Worm (Caenorhabditis elegans) whole organism, dauer: ENCODE results near the gene mrps-23.

Experiments used
- unc-62 ChIP-seq: sonication (generic microtip); optimal IDR thresholded peaks from 2 replicates; lab custom pipeline; 2017; ENCODE audit warnings: missing biosample characterization, missing genetic modification reagents, missing genetic modification characterization

Gene mrps-23

ce11 chrIII:9528824-9529223 lies 5.4 kb upstream of the mrps-23 start, which contains the start of gene ZK1098.2:
Gene ZK1098.2, plus strand, starts transcription at chrIII:9529159.
- no peak for TF ChIP-seq unc-62

DNA sequence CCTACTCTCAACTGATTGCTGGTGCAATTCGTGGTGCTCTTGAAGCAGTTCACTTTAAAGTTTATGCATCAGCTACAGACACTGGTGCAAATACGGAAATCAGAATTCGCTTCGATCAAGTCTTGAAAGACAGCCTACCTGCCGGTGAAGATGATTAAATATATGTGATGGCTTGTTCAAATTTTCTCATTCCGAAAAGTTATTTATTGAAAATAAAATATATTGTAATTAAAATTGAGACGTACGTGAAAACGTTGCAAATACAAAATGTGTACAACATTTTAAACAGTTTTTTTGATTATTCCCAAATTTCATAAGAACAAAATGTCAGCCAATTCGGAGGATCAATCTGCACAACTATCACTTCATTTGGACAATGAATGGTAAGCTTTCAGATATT lies 3.4 kb upstream of the mrps-23 start, which contains the start of gene ZK1098.6:
TSS of gene ZK1098.6 (plus strand) at position 301 of the 400 bp plus-strand sequence.
- no peak for TF ChIP-seq unc-62

ce11 chrIII:9525252-9525651 lies 1.8 kb upstream of the mrps-23 start, which contains the start of gene trpp-3:
Gene trpp-3, plus strand, starts transcription at chrIII:9525552.
- TF ChIP-seq unc-62, result no peak

DNA sequence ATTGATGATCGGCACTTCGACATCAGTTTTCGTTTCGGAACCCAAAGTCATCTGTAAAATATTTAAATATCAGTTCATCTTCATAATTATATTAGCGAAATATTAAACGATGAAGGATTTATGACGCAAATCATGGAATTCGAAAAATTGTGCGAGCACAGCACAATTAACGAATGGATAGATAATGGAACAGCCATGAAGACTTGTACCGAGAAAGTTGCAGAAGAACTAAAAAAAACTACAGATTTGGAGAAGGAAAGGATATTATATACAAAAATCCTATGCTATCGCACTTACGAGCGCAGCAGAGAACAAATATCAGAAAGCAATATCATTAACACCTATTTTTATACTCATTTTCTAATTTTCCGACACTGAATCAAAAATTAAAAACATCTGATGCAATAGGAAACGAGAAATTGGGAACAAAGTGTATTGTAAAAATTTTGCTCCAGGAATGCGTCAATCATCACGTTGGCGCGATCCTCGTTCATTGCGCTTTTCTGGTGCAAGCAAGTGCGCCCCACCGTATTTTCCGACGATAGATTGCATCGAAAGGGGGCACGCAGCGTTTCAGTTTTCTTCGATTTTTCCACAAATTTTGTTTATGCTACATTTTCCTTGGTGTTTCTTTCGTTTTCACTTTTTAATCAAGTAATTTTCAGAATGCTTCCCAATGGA lies 1.9 kb downstream of the mrps-23 start, which contains the start of the genes clu-1 and prp-40:
TSS of gene clu-1 (minus strand) at position 51 of the 681 bp plus-strand sequence.
TSS of gene prp-40 (plus strand) at position 666 of the 681 bp plus-strand sequence.
- no peak for TF ChIP-seq unc-62

- TF ChIP-seq unc-62, result no peak
Measured at ce11 chrIII:9516148-9516547, 7.3 kb downstream of the mrps-23 start, which contains the start of gene F55H2.7. Gene F55H2.7, minus strand, starts transcription at chrIII:9516248.

DNA sequence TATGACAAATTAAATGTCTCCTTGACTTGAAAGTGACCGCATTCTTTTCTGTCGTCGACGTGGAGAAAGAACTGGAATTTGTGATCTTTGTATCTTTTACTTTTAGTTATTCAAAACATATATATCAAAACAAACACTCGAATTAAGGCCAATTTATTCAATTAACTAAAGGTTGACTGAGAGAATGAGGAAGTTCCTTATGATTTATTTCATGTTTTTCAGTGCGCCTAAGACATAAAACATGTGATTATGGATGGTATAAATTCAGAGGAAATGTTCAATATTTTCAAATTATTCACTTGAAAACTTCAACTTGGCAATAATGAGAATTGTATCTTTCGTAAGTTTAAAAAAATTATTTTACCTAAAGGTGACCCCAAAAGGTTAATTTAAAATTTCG lies 9.9 kb downstream of the mrps-23 start, which contains the start of gene F55H2.8:
TSS of gene F55H2.8 (plus strand) at position 301 of the 400 bp plus-strand sequence.
- TF ChIP-seq unc-62, result no peak

ce11 chrIII:9513006-9513405 lies 10.5 kb downstream of the mrps-23 start:
- no peak for TF ChIP-seq unc-62

- no peak for TF ChIP-seq unc-62
Measured at ce11 chrIII:9511660-9512059, 11.8 kb downstream of the mrps-23 start.

ce11 chrIII:9511055-9511520 lies 12.4 kb downstream of the mrps-23 start, which contains the start of gene F55H2.5:
Gene F55H2.5, plus strand, starts transcription at chrIII:9511470.
- no peak for TF ChIP-seq unc-62

DNA sequence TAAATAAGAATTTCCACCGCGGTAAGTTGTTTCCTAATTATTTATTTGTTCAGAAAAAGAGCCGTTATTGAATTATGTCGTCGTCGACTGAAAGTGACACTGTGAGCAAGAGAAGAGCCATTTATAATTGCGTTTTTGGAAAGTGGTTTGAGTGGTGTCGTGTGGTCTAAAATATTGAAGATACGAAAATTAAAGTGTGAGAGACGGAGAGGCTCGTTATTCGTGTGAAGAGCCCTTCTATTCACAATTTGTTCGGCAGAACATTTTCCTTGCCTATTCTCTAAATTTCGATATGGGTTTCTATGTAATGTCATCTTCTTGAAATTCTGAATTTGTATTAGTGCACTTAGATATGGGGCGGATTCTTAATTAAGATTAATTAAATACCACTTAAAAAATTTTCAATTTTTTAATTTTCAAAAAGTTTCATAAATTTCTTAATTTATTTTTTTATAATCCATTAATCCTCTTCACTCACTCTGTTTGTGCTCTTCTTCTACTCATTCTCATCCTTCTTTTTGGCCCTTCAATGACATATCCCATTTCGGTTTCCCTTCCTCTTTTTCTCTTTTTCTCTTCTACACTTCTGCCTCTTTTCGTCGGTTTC lies 13.6 kb downstream of the mrps-23 start:
- TF ChIP-seq unc-62, result no peak

ce11 chrIII:9507799-9508198 lies 15.7 kb downstream of the mrps-23 start, which contains the start of gene vha-14:
Gene vha-14, plus strand, starts transcription at chrIII:9508100.
- no peak for TF ChIP-seq unc-62

- no peak for TF ChIP-seq unc-62
Measured at ce11 chrIII:9504347-9504746, 19.1 kb downstream of the mrps-23 start.

ce11 chrIII:9502155-9502714 lies 21.2 kb downstream of the mrps-23 start:
- no peak for TF ChIP-seq unc-62

DNA sequence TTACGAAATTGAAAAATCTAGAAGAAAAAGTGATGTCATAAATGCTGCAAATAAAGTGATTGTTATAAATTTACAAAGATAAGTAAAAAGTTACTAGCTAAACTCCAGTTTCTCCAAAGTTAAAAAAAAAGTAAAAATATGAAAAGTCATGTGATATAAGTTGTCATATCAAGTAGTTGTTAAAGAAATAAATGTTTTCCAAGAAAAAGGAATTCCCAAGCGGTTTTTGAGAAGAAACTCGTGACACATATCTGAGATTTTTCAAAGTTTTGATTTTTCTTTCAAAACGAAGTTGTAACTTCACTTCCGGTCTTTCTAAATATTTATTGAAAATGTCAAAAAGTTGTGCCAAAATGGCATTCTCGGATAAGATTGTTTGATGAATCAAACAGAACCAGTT lies 22.4 kb downstream of the mrps-23 start:
- TF ChIP-seq unc-62, result no peak

DNA sequence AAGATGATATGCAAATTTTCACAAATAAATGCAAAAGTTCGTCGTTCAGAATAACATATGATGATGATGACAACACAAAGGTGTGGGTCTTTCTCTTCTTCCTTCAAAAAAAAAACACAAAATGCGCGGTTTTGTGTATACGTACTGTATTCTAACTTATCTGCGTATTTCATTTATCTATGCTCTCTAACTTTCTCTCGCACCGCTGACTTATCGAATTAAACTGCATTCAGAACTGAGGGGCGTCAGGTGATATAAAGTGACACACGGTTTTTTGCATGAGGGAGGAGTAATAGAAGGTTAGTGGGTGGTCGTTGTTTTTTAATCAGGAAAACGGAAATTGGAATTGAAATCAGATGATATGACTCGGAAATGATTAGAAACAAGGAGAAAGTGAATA lies 23.2 kb downstream of the mrps-23 start, which contains the start of gene sod-4:
TSS of gene sod-4 (minus strand) at position 109 of the 400 bp plus-strand sequence.
- no peak for TF ChIP-seq unc-62

DNA sequence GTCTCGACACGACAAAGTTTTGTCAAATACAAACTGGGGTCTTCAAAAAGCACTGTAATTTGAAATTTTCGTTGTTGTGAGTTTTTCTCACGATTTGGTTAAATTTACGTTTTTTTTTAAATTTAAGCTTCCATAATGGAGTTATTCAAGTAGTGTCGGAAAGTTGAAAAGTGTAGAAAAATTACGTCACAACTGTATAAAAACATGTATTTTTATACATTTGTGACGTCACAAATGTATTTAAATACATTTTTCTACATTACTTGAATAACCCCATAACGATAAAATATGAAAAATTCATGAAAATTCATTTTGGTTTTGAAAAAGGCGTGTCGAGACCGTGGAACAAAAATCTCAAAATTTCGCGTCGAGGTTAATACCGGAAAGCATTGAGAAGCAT lies 26.1 kb downstream of the mrps-23 start:
- no peak for TF ChIP-seq unc-62

DNA sequence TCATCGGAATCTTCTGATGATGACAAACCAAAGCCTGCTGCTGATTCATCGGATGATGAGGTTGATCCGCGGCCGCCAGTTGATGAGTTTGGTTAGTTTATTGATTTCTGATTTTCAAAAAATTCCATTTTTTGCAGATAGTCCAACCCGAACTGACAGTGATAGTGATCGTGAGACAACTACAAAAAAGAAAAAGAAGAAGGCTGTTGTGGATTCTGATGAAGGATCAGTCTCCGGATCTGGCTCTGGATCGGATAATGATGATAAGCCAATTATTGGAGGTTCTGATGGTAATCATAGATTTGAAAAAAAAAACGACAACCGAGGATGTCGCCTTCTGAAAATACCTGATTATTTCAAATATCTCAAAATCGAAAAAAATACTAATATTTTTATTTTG lies 27.4 kb downstream of the mrps-23 start:
- no peak for TF ChIP-seq unc-62
